Worm (Caenorhabditis elegans) whole organism, midembryonic: Measurements from ENCODE around the gene col-92.

Experiments used
- flt-1 ChIP-seq: fragments of 200-800 bp; sonication (Bioruptor generic); IDR thresholded peaks from 2 replicates; pipeline ENCODE4 v1.3.6; 2022; ENCODE audit warnings: missing genetic modification characterization, missing compliant biosample characterization
- klf-2 ChIP-seq: fragments of 200-800 bp; sonication (Bioruptor generic); conservative IDR thresholded peaks from 2 replicates; pipeline ENCODE4 v1.3.6; 2022; ENCODE audit warnings: missing genetic modification reagents, missing genetic modification characterization, missing compliant biosample characterization
- tab-1 ChIP-seq: fragments of 200-800 bp; sonication (Bioruptor generic); IDR thresholded peaks from 2 replicates; pipeline ENCODE4 v1.3.6; 2022; ENCODE audit warnings: missing genetic modification characterization, missing compliant biosample characterization
- ztf-23 ChIP-seq: fragments of 200-800 bp; sonication (Bioruptor generic); IDR thresholded peaks from 2 replicates; pipeline ENCODE4 v1.3.6; 2022; ENCODE audit warnings: missing genetic modification reagents, missing genetic modification characterization, missing compliant biosample characterization
- ztf-29 ChIP-seq: fragments of 200-800 bp; sonication (Bioruptor generic); IDR thresholded peaks from 2 replicates; pipeline ENCODE4 v1.3.6; 2022; ENCODE audit warnings: missing genetic modification reagents, missing genetic modification characterization, missing compliant biosample characterization

- TF ChIP-seq ztf-29 (no peak), ztf-23 (no peak), flt-1 (no peak), tab-1 (GFP tag; lab: Robert Waterston, UW) (no peak), klf-2 (GFP tag; lab: Robert Waterston, UW) (no peak)
Measured at ce11 chrIII:10939184-10939583, 43.9 kb downstream of the col-92 start.
